Worm (Caenorhabditis elegans): ENCODE results near the gene spp-19.

DNA sequence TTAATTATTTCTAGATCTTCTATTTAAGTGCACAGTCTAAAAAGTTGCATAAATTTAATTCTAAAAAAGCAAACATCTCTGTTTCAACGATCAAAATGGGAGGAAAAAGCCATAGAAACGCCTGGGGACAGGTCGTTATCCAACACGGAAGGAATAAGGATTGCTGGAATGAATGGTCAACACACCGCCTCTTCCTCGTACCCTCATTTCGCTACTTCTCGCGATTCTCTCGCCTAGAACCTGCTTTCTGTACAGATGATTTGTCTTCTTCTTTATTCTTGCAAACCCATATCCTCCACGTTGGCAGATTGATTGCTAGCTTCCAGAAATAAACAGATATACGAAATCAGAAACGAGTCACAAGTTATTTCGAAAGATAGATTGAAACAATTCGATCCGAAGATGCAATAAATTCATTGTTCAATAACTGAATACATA, 46.6 kb downstream of the spp-19 start, which contains the start of gene dpy-11:
- TF ChIP-seq skn-1 (tag; optimal IDR thresholded peaks at IDR 0.05) (no peak), daf-16 (GFP tag; optimal IDR thresholded peaks at IDR 0.05) (peak in 1 of 2 experiments; percentile 30), daf-16 (tag; optimal IDR thresholded peaks at IDR 0.05) (peak; percentile 21), snpc-4 (tag; optimal IDR thresholded peaks at IDR 0.05) (no peak)

All from whole organism, L4 larva.